Fruit fly (Drosophila melanogaster): ENCODE results near the gene CG3961.

DNA sequence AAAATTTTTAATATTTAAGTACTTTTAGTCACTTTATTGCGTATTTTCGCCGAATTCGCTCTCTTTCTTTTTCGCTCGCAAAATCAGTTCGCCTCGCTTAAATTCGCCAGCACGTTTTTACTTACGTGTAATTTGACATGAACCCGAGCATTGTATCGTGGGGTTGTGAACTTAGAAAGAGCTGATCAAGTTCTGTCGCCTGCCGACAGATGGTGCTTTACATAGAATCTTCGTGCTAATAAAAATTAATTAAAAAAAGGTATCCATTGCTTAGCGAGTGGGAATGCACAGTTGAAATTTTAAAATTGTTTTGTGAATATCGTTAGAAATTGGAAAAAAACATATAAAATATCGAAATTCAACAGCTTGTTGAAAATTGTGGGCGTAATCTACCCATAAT is 41.8 kb downstream of the CG3961 start:
- TF ChIP-seq ato (GFP tag; IDR thresholded peaks at IDR 0.05; ENCODE audit: partially characterized antibody) (no peak), gt (GFP tag; IDR thresholded peaks at IDR 0.05) (no peak), CG10654 (GFP tag; optimal IDR thresholded peaks at IDR 0.05) (peak; percentile 50), CG6791 (GFP tag; IDR thresholded peaks at IDR 0.05; ENCODE audit: partially characterized antibody) (no peak; the same call in 1 of the 3 replicates), GATAe (GFP tag; conservative IDR thresholded peaks at IDR 0.05) (no peak), CG8478 (optimal IDR thresholded peaks at IDR 0.05) (no peak)

Measured in whole organism, embryonic.